Fruit fly (Drosophila melanogaster): ENCODE measurements around the gene CG31323.

The CG31323 gene

dm6 chr3R:26172040-26172439 lies 1.4 kb downstream of the CG31323 start (continued):
- TF ChIP-seq otp (GFP tag; IDR thresholded peaks at IDR 0.05) (no peak), zfh2 (GFP tag; optimal IDR thresholded peaks at IDR 0.05) (peak; percentile 18), Spps (tag; optimal IDR thresholded peaks at IDR 0.05) (no peak), CG8478 (optimal IDR thresholded peaks at IDR 0.05) (no peak), Ptx1 (GFP tag; IDR thresholded peaks at IDR 0.05) (peak; percentile 70), CG15011 (GFP tag; optimal IDR thresholded peaks at IDR 0.05) (peak; percentile 3), CG14014 (GFP tag; IDR thresholded peaks at IDR 0.05) (0 out of 2 replicates have a peak, but pooled peaks have one; percentile 49), gce (GFP tag; IDR thresholded peaks at IDR 0.05) (no peak), pnt (GFP tag; optimal IDR thresholded peaks at IDR 0.05) (no peak), CG2875 (GFP tag; optimal IDR thresholded peaks at IDR 0.05) (no peak), CG6813 (GFP tag; optimal IDR thresholded peaks at IDR 0.05) (peak; percentile 43), CG18262 (tag; optimal IDR thresholded peaks at IDR 0.05) (no peak), gcm (GFP tag; optimal IDR thresholded peaks at IDR 0.05) (no peak), phol (tag; optimal IDR thresholded peaks at IDR 0.05) (no peak), Nf-YB (GFP tag; optimal IDR thresholded peaks at IDR 0.05) (no peak), CG4404 (GFP tag; IDR thresholded peaks at IDR 0.05) (no peak), caup (GFP tag; optimal IDR thresholded peaks at IDR 0.05; ENCODE audit: severe bottlenecking) (peak; percentile 73), lab (GFP tag; optimal IDR thresholded peaks at IDR 0.05) (peak; percentile 88), bcd (GFP tag; optimal IDR thresholded peaks at IDR 0.05) (peak; percentile 56), sens (GFP tag) (peak; percentile 87), run (tag; optimal IDR thresholded peaks at IDR 0.05) (no peak), Elba2 (GFP tag; optimal IDR thresholded peaks at IDR 0.05) (no peak), Fer3 (tag; optimal IDR thresholded peaks at IDR 0.05) (peak; percentile 68), cg (GFP tag; optimal IDR thresholded peaks at IDR 0.05) (no peak), gsb (GFP tag; IDR thresholded peaks at IDR 0.05) (no peak), CG17359 (tag; optimal IDR thresholded peaks at IDR 0.05) (peak; percentile 69), Drgx (GFP tag; IDR thresholded peaks at IDR 0.05) (no peak), Chrac-16 (GFP tag; optimal IDR thresholded peaks at IDR 0.05) (no peak), CG6272 (GFP tag; IDR thresholded peaks at IDR 0.05) (peak; percentile 55), da (GFP tag; optimal IDR thresholded peaks at IDR 0.05) (no peak), Rx (GFP tag; IDR thresholded peaks at IDR 0.05) (peak; percentile 37; the same call in 1 of the 2 replicates), CG6854 (GFP tag; optimal IDR thresholded peaks at IDR 0.05) (peak; percentile 68), ham (GFP tag; IDR thresholded peaks at IDR 0.05) (no peak), dimm (GFP tag; IDR thresholded peaks at IDR 0.05) (no peak), Taf1 (GFP tag; IDR thresholded peaks at IDR 0.05) (no peak), dmrt99B (tag; optimal IDR thresholded peaks at IDR 0.05) (peak; percentile 76), zen (tag; optimal IDR thresholded peaks at IDR 0.05) (no peak), CG10209 (GFP tag; optimal IDR thresholded peaks at IDR 0.05) (peak; percentile 1), CG6683 (GFP tag; optimal IDR thresholded peaks at IDR 0.05) (no peak), CG13424 (tag; optimal IDR thresholded peaks at IDR 0.05) (peak; percentile 40), Atf3 (GFP tag; optimal IDR thresholded peaks at IDR 0.05) (no peak), onecut (GFP tag; IDR thresholded peaks at IDR 0.05) (no peak; the same call in 1 of the 2 replicates), az2 (GFP tag; optimal IDR thresholded peaks at IDR 0.05) (no peak), CG2129 (GFP tag; IDR thresholded peaks at IDR 0.05; ENCODE audit: partially characterized antibody) (no peak), ttk (GFP tag; IDR thresholded peaks at IDR 0.05) (peak; percentile 62), psq (GFP tag; optimal IDR thresholded peaks at IDR 0.05) (no peak), CG9797 (GFP tag; optimal IDR thresholded peaks at IDR 0.05) (no peak), pho (GFP tag; optimal IDR thresholded peaks at IDR 0.05) (no peak), CG10565 (GFP tag; optimal IDR thresholded peaks at IDR 0.05) (no peak), HLH3B (GFP tag; IDR thresholded peaks at IDR 0.05) (no peak; the same call in 1 of the 2 replicates), ranshi (GFP tag; IDR thresholded peaks at IDR 0.05) (peak; percentile 50; the same call in 1 of the 2 replicates), tll (GFP tag; optimal IDR thresholded peaks at IDR 0.05) (no peak)
